Fruit fly (Drosophila melanogaster) whole organism, prepupa: ENCODE results near the gene IFT43.

Source experiments
- CG11294 ChIP-seq: fragments of 200-800 bp; sonication (Bioruptor generic); IDR thresholded peaks from 2 replicates; pipeline ENCODE4 v1.3.6; 2022; ENCODE audit warnings: missing biosample characterization, missing genetic modification characterization
- CG11762 ChIP-seq: fragments of 200-800 bp; sonication (Bioruptor generic); optimal IDR thresholded peaks from 3 replicates; lab custom pipeline; 2016; ENCODE audit warnings: missing biosample characterization, missing genetic modification characterization; ENCODE audit not compliant: insufficient read depth
- CG31627 ChIP-seq: fragments of 200-800 bp; sonication (Bioruptor generic); optimal IDR thresholded peaks from 3 replicates; lab custom pipeline; 2016; ENCODE audit warnings: missing biosample characterization, missing genetic modification characterization
- CG34406 ChIP-seq: fragments of 200-800 bp; sonication (Bioruptor generic); optimal IDR thresholded peaks from 3 replicates; lab custom pipeline; 2016; ENCODE audit warnings: missing biosample characterization, missing genetic modification characterization
- CG6276 ChIP-seq: fragments of 200-800 bp; sonication (Bioruptor generic); optimal IDR thresholded peaks from 2 replicates; lab custom pipeline; 2017; ENCODE audit warnings: missing biosample characterization, mild to moderate bottlenecking, missing genetic modification characterization
- CG6808 ChIP-seq: fragments of 200-800 bp; sonication (Bioruptor generic); optimal IDR thresholded peaks from 3 replicates; lab custom pipeline; 2017; ENCODE audit warnings: missing biosample characterization, missing genetic modification characterization, mild to moderate bottlenecking, moderate library complexity, missing genetic modification reagents
- CG6854 ChIP-seq: fragments of 200-800 bp; sonication (Bioruptor generic); optimal IDR thresholded peaks from 2 replicates; lab custom pipeline; 2017; ENCODE audit warnings: missing biosample characterization, mild to moderate bottlenecking, missing genetic modification characterization
- CG7368 ChIP-seq: fragments of 200-800 bp; sonication (Bioruptor generic); optimal IDR thresholded peaks from 3 replicates; lab custom pipeline; 2016; ENCODE audit warnings: missing biosample characterization, missing genetic modification characterization
- CG8119 ChIP-seq: fragments of 200-800 bp; sonication (Bioruptor generic); IDR thresholded peaks from 3 replicates; pipeline ENCODE4 v1.3.6; 2022; ENCODE audit warnings: missing biosample characterization, missing genetic modification characterization
- CG8632 ChIP-seq: fragments of 200-800 bp; sonication (Bioruptor generic); optimal IDR thresholded peaks from 3 replicates; lab custom pipeline; 2016; ENCODE audit warnings: missing biosample characterization, missing genetic modification characterization
- Eip93F ChIP-seq: fragments of 200-800 bp; sonication (Bioruptor generic); optimal IDR thresholded peaks from 2 replicates; lab custom pipeline; 2016; ENCODE audit warnings: missing biosample characterization, mild to moderate bottlenecking, missing genetic modification characterization
- Ets96B ChIP-seq: fragments of 200-800 bp; optimal IDR thresholded peaks from 2 replicates; lab custom pipeline; 2019; ENCODE audit warnings: missing biosample characterization, mild to moderate bottlenecking, missing genetic modification characterization, moderate library complexity
- Gug ChIP-seq: fragments of 200-800 bp; sonication (Bioruptor generic); IDR thresholded peaks from 2 replicates; pipeline ENCODE4 v1.3.6; 2022; ENCODE audit warnings: missing biosample characterization, missing genetic modification characterization
- Hr38 ChIP-seq: sonication (Bioruptor generic); optimal IDR thresholded peaks from 2 replicates; lab custom pipeline; 2016; ENCODE audit warnings: missing biosample characterization, missing genetic modification characterization
- Hr39 ChIP-seq: fragments of 200-800 bp; sonication (Bioruptor generic); optimal IDR thresholded peaks from 2 replicates; lab custom pipeline; 2016; ENCODE audit warnings: missing biosample characterization, missing genetic modification characterization
- Hr4 ChIP-seq: fragments of 200-800 bp; sonication (Bioruptor generic); optimal IDR thresholded peaks from 3 replicates; lab custom pipeline; 2016; ENCODE audit warnings: missing biosample characterization, missing genetic modification characterization
- Lpt ChIP-seq: fragments of 200-800 bp; sonication (Bioruptor generic); optimal IDR thresholded peaks from 3 replicates; lab custom pipeline; 2016; ENCODE audit warnings: missing biosample characterization, missing genetic modification characterization
- Met ChIP-seq: fragments of 200-800 bp; sonication (Bioruptor generic); optimal IDR thresholded peaks from 3 replicates; lab custom pipeline; 2016; ENCODE audit warnings: missing biosample characterization, missing genetic modification characterization
- OdsH ChIP-seq: fragments of 200-800 bp; sonication (Bioruptor generic); optimal IDR thresholded peaks from 3 replicates; lab custom pipeline; 2016; ENCODE audit warnings: missing biosample characterization, missing genetic modification characterization
- Sox102F ChIP-seq: fragments of 200-800 bp; sonication (Bioruptor generic); optimal IDR thresholded peaks from 2 replicates; lab custom pipeline; 2016; ENCODE audit warnings: missing biosample characterization, mild to moderate bottlenecking, missing genetic modification characterization
- Sox14 ChIP-seq: fragments of 200-800 bp; sonication (Bioruptor generic); optimal IDR thresholded peaks from 3 replicates; lab custom pipeline; 2016; ENCODE audit warnings: missing biosample characterization, missing genetic modification characterization
- Sox15 ChIP-seq: fragments of 200-800 bp; sonication (Bioruptor generic); optimal IDR thresholded peaks from 3 replicates; lab custom pipeline; 2016; ENCODE audit warnings: missing biosample characterization, missing genetic modification characterization
- achi ChIP-seq: fragments of 200-800 bp; sonication (Bioruptor generic); optimal IDR thresholded peaks from 3 replicates; lab custom pipeline; 2016; ENCODE audit warnings: missing biosample characterization, missing genetic modification characterization
- acj6 ChIP-seq: fragments of 200-800 bp; sonication (Bioruptor generic); optimal IDR thresholded peaks from 3 replicates; lab custom pipeline; 2016; ENCODE audit warnings: missing biosample characterization, missing genetic modification characterization
- cyc ChIP-seq: fragments of 200-800 bp; sonication (Bioruptor generic); optimal IDR thresholded peaks from 3 replicates; lab custom pipeline; 2016; ENCODE audit warnings: missing biosample characterization, missing genetic modification characterization
- dac ChIP-seq: fragments of 200-800 bp; sonication (Bioruptor generic); optimal IDR thresholded peaks from 2 replicates; lab custom pipeline; 2017; ENCODE audit warnings: missing biosample characterization, mild to moderate bottlenecking, missing genetic modification characterization
- eg ChIP-seq: fragments of 200-800 bp; sonication (Bioruptor generic); IDR thresholded peaks from 3 replicates; pipeline ENCODE4 v1.3.6; 2022; ENCODE audit warnings: missing biosample characterization, missing genetic modification characterization
- esn ChIP-seq: fragments of 200-800 bp; sonication (Bioruptor generic); optimal IDR thresholded peaks from 2 replicates; lab custom pipeline; 2016; ENCODE audit warnings: missing biosample characterization, mild to moderate bottlenecking, missing genetic modification characterization, moderate library complexity
- fkh ChIP-seq: fragments of 200-800 bp; sonication (Bioruptor generic); optimal IDR thresholded peaks from 3 replicates; lab custom pipeline; 2017; ENCODE audit warnings: missing biosample characterization, mild to moderate bottlenecking, missing genetic modification characterization, moderate library complexity
- net ChIP-seq: fragments of 200-800 bp; sonication (Bioruptor generic); optimal IDR thresholded peaks from 3 replicates; lab custom pipeline; 2016; ENCODE audit warnings: missing biosample characterization, missing genetic modification characterization
- pdm3 ChIP-seq: fragments of 200-800 bp; sonication (Bioruptor generic); optimal IDR thresholded peaks from 3 replicates; lab custom pipeline; 2016; ENCODE audit warnings: missing biosample characterization, missing genetic modification characterization
- salr ChIP-seq, 2 experiments: fragments of 200-800 bp; sonication (Bioruptor generic); optimal IDR thresholded peaks; 3 replicates each; lab custom pipeline; 2016 to 2018; ENCODE audit warnings: missing biosample characterization in 2 of 2, missing genetic modification characterization in 2 of 2, mild to moderate bottlenecking in 1 of 2
- spab ChIP-seq: fragments of 200-800 bp; sonication (Bioruptor generic); optimal IDR thresholded peaks from 2 replicates; lab custom pipeline; 2017; ENCODE audit warnings: missing biosample characterization, mild to moderate bottlenecking, missing genetic modification characterization, missing genetic modification reagents
- ss ChIP-seq, 2 experiments: fragments of 200-800 bp; sonication (Bioruptor generic); optimal IDR thresholded peaks; 2 replicates in 1 of 2; 3 replicates in 1 of 2; lab custom pipeline; 2017 to 2018; ENCODE audit warnings: mild to moderate bottlenecking in 2 of 2, missing biosample characterization in 2 of 2, missing genetic modification characterization in 2 of 2, moderate library complexity in 1 of 2
- svp ChIP-seq: fragments of 200-800 bp; sonication (Bioruptor generic); peaks from one replicate; lab custom pipeline; 2016; ENCODE audit warnings: missing biosample characterization, missing genetic modification characterization
- topi ChIP-seq: fragments of 200-800 bp; sonication (Bioruptor generic); optimal IDR thresholded peaks from 3 replicates; lab custom pipeline; 2016; ENCODE audit warnings: missing biosample characterization, missing genetic modification characterization
- vri ChIP-seq: fragments of 200-800 bp; sonication (Bioruptor generic); optimal IDR thresholded peaks from 3 replicates; lab custom pipeline; 2016; ENCODE audit warnings: missing biosample characterization, mild to moderate bottlenecking, missing genetic modification characterization

The IFT43 gene

dm6 chr2L:12666002-12666576 is 28.7 kb downstream of the IFT43 start:
- TF ChIP-seq svp (GFP tag; lab: Kevin White, UChicago) (no peak), CG7368 (GFP tag; lab: Kevin White, UChicago) (no peak), CG6808 (GFP tag; lab: Kevin White, UChicago) (no peak), vri (GFP tag; lab: Kevin White, UChicago) (no peak), spab (GFP tag; lab: Kevin White, UChicago) (no peak), CG31627 (GFP tag; lab: Kevin White, UChicago) (no peak), Hr39 (GFP tag; lab: Kevin White, UChicago) (no peak), Sox102F (no peak), CG11294 (no peak), pdm3 (no peak), esn (GFP tag; lab: Kevin White, UChicago) (no peak), eg (no peak), Eip93F (GFP tag; lab: Kevin White, UChicago) (no peak), Lpt (GFP tag; lab: Kevin White, UChicago) (no peak), Hr38 (no peak), net (no peak), OdsH (GFP tag; lab: Kevin White, UChicago) (no peak), fkh (GFP tag; lab: Kevin White, UChicago) (no peak), Met (GFP tag; lab: Kevin White, UChicago) (no peak)

- TF ChIP-seq cyc (GFP tag; lab: Kevin White, UChicago) = no peak
- no peak for TF ChIP-seq topi (GFP tag; lab: Kevin White, UChicago)
- no peak for TF ChIP-seq Met (GFP tag; lab: Kevin White, UChicago)
- TF ChIP-seq ss (GFP tag; optimal IDR thresholded peaks at IDR 0.05; lab: Kevin White, UChicago) = no peak
- no peak for TF ChIP-seq CG8119 (GFP tag; lab: Robert Waterston, UW)
- no peak for TF ChIP-seq acj6
- TF ChIP-seq CG6276 = no peak
- no peak for TF ChIP-seq fkh (GFP tag; lab: Kevin White, UChicago)
- no peak for TF ChIP-seq salr (GFP tag; optimal IDR thresholded peaks at IDR 0.05; lab: Kevin White, UChicago)
- TF ChIP-seq Gug (GFP tag; lab: Robert Waterston, UW) = no peak
- no peak for TF ChIP-seq CG6854 (GFP tag; lab: Kevin White, UChicago)
- TF ChIP-seq CG34406 (GFP tag; lab: Kevin White, UChicago) = no peak
- no peak for TF ChIP-seq achi (GFP tag; lab: Kevin White, UChicago)
- TF ChIP-seq CG11762 (GFP tag; lab: Kevin White, UChicago) = no peak
- TF ChIP-seq spab (GFP tag; lab: Kevin White, UChicago) = no peak
Measured at dm6 chr2L:12657337-12657736, 37.5 kb downstream of the IFT43 start.

dm6 chr2L:12656865-12657264 is 37.9 kb downstream of the IFT43 start, which contains the start of gene pdm2:
Gene pdm2, plus strand, starts transcription at chr2L:12657165.
- TF ChIP-seq CG34406 (GFP tag; lab: Kevin White, UChicago) = no peak
- no peak for TF ChIP-seq Hr4
- no peak for TF ChIP-seq vri (GFP tag; lab: Kevin White, UChicago)
- TF ChIP-seq dac (GFP tag; lab: Kevin White, UChicago) = no peak
- no peak for TF ChIP-seq Sox15
- TF ChIP-seq CG8632 (GFP tag; lab: Kevin White, UChicago) = no peak
- no peak for TF ChIP-seq achi (GFP tag; lab: Kevin White, UChicago)
- no peak for TF ChIP-seq Ets96B (tag; lab: Kevin White, UChicago)
- TF ChIP-seq Sox14 (GFP tag; lab: Kevin White, UChicago) = no peak
- no peak for TF ChIP-seq Gug (GFP tag; lab: Robert Waterston, UW)
